Fruit fly (Drosophila melanogaster) whole organism, prepupa: ENCODE results near the gene Mur89F.
A peak's percentile ranks its signal among the peaks of the same experiment; 100 is the strongest.

Experiments used
- Eip93F ChIP-seq: fragments of 200-800 bp; sonication (Bioruptor generic); optimal IDR thresholded peaks from 2 replicates; lab custom pipeline; 2016; ENCODE audit warnings: missing biosample characterization, mild to moderate bottlenecking, missing genetic modification characterization
- Hr38 ChIP-seq: sonication (Bioruptor generic); optimal IDR thresholded peaks from 2 replicates; lab custom pipeline; 2016; ENCODE audit warnings: missing biosample characterization, missing genetic modification characterization
- OdsH ChIP-seq: fragments of 200-800 bp; sonication (Bioruptor generic); optimal IDR thresholded peaks from 3 replicates; lab custom pipeline; 2016; ENCODE audit warnings: missing biosample characterization, missing genetic modification characterization
- dac ChIP-seq: fragments of 200-800 bp; sonication (Bioruptor generic); optimal IDR thresholded peaks from 2 replicates; lab custom pipeline; 2017; ENCODE audit warnings: missing biosample characterization, mild to moderate bottlenecking, missing genetic modification characterization
- dsx ChIP-seq: fragments of 200-800 bp; optimal IDR thresholded peaks from 3 replicates; lab custom pipeline; 2019; ENCODE audit warnings: missing biosample characterization, mild to moderate bottlenecking, missing genetic modification characterization, moderate library complexity; ENCODE audit not compliant: poor library complexity, severe bottlenecking

- TF ChIP-seq dsx (GFP tag; lab: Kevin White, UChicago) (peak; percentile 46), Hr38 (GFP tag; lab: Kevin White, UChicago) (no peak), Eip93F (GFP tag; lab: Kevin White, UChicago) (no peak), OdsH (GFP tag; lab: Kevin White, UChicago) (peak; percentile 0), dac (no peak)
Measured at dm6 chr3R:17193657-17194056, 8.3 kb downstream of the Mur89F start.
